Worm (Caenorhabditis elegans): Measurements from ENCODE around the gene R05A10.4.

The R05A10.4 gene

ce11 chrIV:14158086-14158485 lies 14.2 kb upstream of the R05A10.4 start, which contains the start of gene R05A10.8:
Gene R05A10.8, minus strand, starts transcription at chrIV:14158186.
- no peak for TF ChIP-seq ref-1 (GFP tag; conservative IDR thresholded peaks at IDR 0.05)
- no peak for TF ChIP-seq T22C8.4 (GFP tag; IDR thresholded peaks at IDR 0.05)
- no peak for TF ChIP-seq tab-1 (GFP tag; IDR thresholded peaks at IDR 0.05)
- TF ChIP-seq cog-1 (tag; optimal IDR thresholded peaks at IDR 0.05), result no peak
- no peak for TF ChIP-seq flt-1 (GFP tag; IDR thresholded peaks at IDR 0.05)
- no peak for TF ChIP-seq klf-2 (GFP tag; conservative IDR thresholded peaks at IDR 0.05)
- no peak for TF ChIP-seq ztf-23 (GFP tag; IDR thresholded peaks at IDR 0.05)
- no peak for TF ChIP-seq ztf-29 (GFP tag; IDR thresholded peaks at IDR 0.05)
- no peak for TF ChIP-seq med-1 (GFP tag; optimal IDR thresholded peaks at IDR 0.05; ENCODE audit: insufficient read depth)

- TF ChIP-seq flt-1 (GFP tag; IDR thresholded peaks at IDR 0.05) (no peak), klf-2 (GFP tag; conservative IDR thresholded peaks at IDR 0.05) (no peak), ztf-29 (GFP tag; IDR thresholded peaks at IDR 0.05) (no peak), tab-1 (GFP tag; IDR thresholded peaks at IDR 0.05) (no peak), cog-1 (tag; optimal IDR thresholded peaks at IDR 0.05) (no peak), T22C8.4 (GFP tag; IDR thresholded peaks at IDR 0.05) (no peak), ref-1 (GFP tag; conservative IDR thresholded peaks at IDR 0.05) (no peak), ztf-23 (GFP tag; IDR thresholded peaks at IDR 0.05) (no peak), med-1 (GFP tag; optimal IDR thresholded peaks at IDR 0.05; ENCODE audit: insufficient read depth) (no peak)
These were observed 9.5 kb upstream of the R05A10.4 start, which contains the start of gene R05A10.7 for ce11 chrIV:14162772-14163171. Gene R05A10.7, minus strand, starts transcription at chrIV:14162872.

- TF ChIP-seq tab-1 (GFP tag; IDR thresholded peaks at IDR 0.05) (no peak), ztf-29 (GFP tag; IDR thresholded peaks at IDR 0.05) (no peak), T22C8.4 (GFP tag; IDR thresholded peaks at IDR 0.05) (no peak), med-1 (GFP tag; optimal IDR thresholded peaks at IDR 0.05; ENCODE audit: insufficient read depth) (no peak), ztf-23 (GFP tag; IDR thresholded peaks at IDR 0.05) (no peak), klf-2 (GFP tag; conservative IDR thresholded peaks at IDR 0.05) (no peak)
These were observed 8.2 kb upstream of the R05A10.4 start for ce11 chrIV:14164109-14164508.

ce11 chrIV:14165476-14165875 lies 6.8 kb upstream of the R05A10.4 start, which contains the start of gene R05A10.6:
Gene R05A10.6, plus strand, starts transcription at chrIV:14165776.
- no peak for TF ChIP-seq flt-1 (GFP tag; IDR thresholded peaks at IDR 0.05)
- no peak for TF ChIP-seq T22C8.4 (GFP tag; IDR thresholded peaks at IDR 0.05)
- TF ChIP-seq ztf-23 (GFP tag; IDR thresholded peaks at IDR 0.05), result no peak
- no peak for TF ChIP-seq med-1 (GFP tag; optimal IDR thresholded peaks at IDR 0.05; ENCODE audit: insufficient read depth)
- TF ChIP-seq tab-1 (GFP tag; IDR thresholded peaks at IDR 0.05), result no peak
- no peak for TF ChIP-seq ref-1 (GFP tag; conservative IDR thresholded peaks at IDR 0.05)
- TF ChIP-seq ztf-29 (GFP tag; IDR thresholded peaks at IDR 0.05), result no peak
- TF ChIP-seq cog-1 (tag; optimal IDR thresholded peaks at IDR 0.05), result no peak
- TF ChIP-seq klf-2 (GFP tag; conservative IDR thresholded peaks at IDR 0.05), result no peak

ce11 chrIV:14176373-14176772 lies 4.1 kb downstream of the R05A10.4 start, which contains the start of gene R05A10.3:
Gene R05A10.3, minus strand, starts transcription at chrIV:14176473.
- TF ChIP-seq ref-1 (GFP tag; conservative IDR thresholded peaks at IDR 0.05), result no peak
- no peak for TF ChIP-seq ztf-29 (GFP tag; IDR thresholded peaks at IDR 0.05)

ce11 chrIV:14177058-14177457 lies 4.8 kb downstream of the R05A10.4 start, which contains the start of gene R05A10.2:
Gene R05A10.2, plus strand, starts transcription at chrIV:14177271.
- TF ChIP-seq med-1 (GFP tag; optimal IDR thresholded peaks at IDR 0.05; ENCODE audit: insufficient read depth) (no peak), cog-1 (tag; optimal IDR thresholded peaks at IDR 0.05) (no peak), ztf-29 (GFP tag; IDR thresholded peaks at IDR 0.05) (no peak), ref-1 (GFP tag; conservative IDR thresholded peaks at IDR 0.05) (no peak), T22C8.4 (GFP tag; IDR thresholded peaks at IDR 0.05) (no peak), tab-1 (GFP tag; IDR thresholded peaks at IDR 0.05) (no peak), ztf-23 (GFP tag; IDR thresholded peaks at IDR 0.05) (no peak), flt-1 (GFP tag; IDR thresholded peaks at IDR 0.05) (no peak), klf-2 (GFP tag; conservative IDR thresholded peaks at IDR 0.05) (no peak)

- TF ChIP-seq klf-2 (GFP tag; conservative IDR thresholded peaks at IDR 0.05), result no peak
- no peak for TF ChIP-seq med-1 (GFP tag; optimal IDR thresholded peaks at IDR 0.05; ENCODE audit: insufficient read depth)
- no peak for TF ChIP-seq ztf-29 (GFP tag; IDR thresholded peaks at IDR 0.05)
- TF ChIP-seq ref-1 (GFP tag; conservative IDR thresholded peaks at IDR 0.05), result no peak
- no peak for TF ChIP-seq tab-1 (GFP tag; IDR thresholded peaks at IDR 0.05)
- no peak for TF ChIP-seq T22C8.4 (GFP tag; IDR thresholded peaks at IDR 0.05)
- TF ChIP-seq cog-1 (tag; optimal IDR thresholded peaks at IDR 0.05), result no peak
- TF ChIP-seq flt-1 (GFP tag; IDR thresholded peaks at IDR 0.05), result no peak
These were observed 9.8 kb downstream of the R05A10.4 start, which contains the start of gene R05A10.1 for ce11 chrIV:14182077-14182476. Gene R05A10.1, plus strand, starts transcription at chrIV:14182377.

- no peak for TF ChIP-seq flt-1 (GFP tag; IDR thresholded peaks at IDR 0.05)
- no peak for TF ChIP-seq ref-1 (GFP tag; conservative IDR thresholded peaks at IDR 0.05)
- no peak for TF ChIP-seq klf-2 (GFP tag; conservative IDR thresholded peaks at IDR 0.05)
- no peak for TF ChIP-seq T22C8.4 (GFP tag; IDR thresholded peaks at IDR 0.05)
- no peak for TF ChIP-seq med-1 (GFP tag; optimal IDR thresholded peaks at IDR 0.05; ENCODE audit: insufficient read depth)
- TF ChIP-seq ztf-23 (GFP tag; IDR thresholded peaks at IDR 0.05), result no peak
- no peak for TF ChIP-seq ztf-29 (GFP tag; IDR thresholded peaks at IDR 0.05)
- TF ChIP-seq tab-1 (GFP tag; IDR thresholded peaks at IDR 0.05), result no peak
- no peak for TF ChIP-seq cog-1 (tag; optimal IDR thresholded peaks at IDR 0.05)
These were observed 14.0 kb downstream of the R05A10.4 start for ce11 chrIV:14186264-14186663.

- no peak for TF ChIP-seq tab-1 (GFP tag; IDR thresholded peaks at IDR 0.05)
- TF ChIP-seq ztf-29 (GFP tag; IDR thresholded peaks at IDR 0.05), result no peak
- TF ChIP-seq T22C8.4 (GFP tag; IDR thresholded peaks at IDR 0.05), result no peak
- no peak for TF ChIP-seq cog-1 (tag; optimal IDR thresholded peaks at IDR 0.05)
- TF ChIP-seq klf-2 (GFP tag; conservative IDR thresholded peaks at IDR 0.05), result no peak
- TF ChIP-seq flt-1 (GFP tag; IDR thresholded peaks at IDR 0.05), result no peak
- TF ChIP-seq ztf-23 (GFP tag; IDR thresholded peaks at IDR 0.05), result no peak
- TF ChIP-seq med-1 (GFP tag; optimal IDR thresholded peaks at IDR 0.05; ENCODE audit: insufficient read depth), result no peak
- TF ChIP-seq ref-1 (GFP tag; conservative IDR thresholded peaks at IDR 0.05), result no peak
These were observed 19.6 kb downstream of the R05A10.4 start, which contains the start of gene K01G12.22 for ce11 chrIV:14191919-14192318. Gene K01G12.22, plus strand, starts transcription at chrIV:14192219.

ce11 chrIV:14193196-14193595 lies 20.9 kb downstream of the R05A10.4 start, which contains the start of gene K01G12.3:
Gene K01G12.3, plus strand, starts transcription at chrIV:14193496.
- TF ChIP-seq ztf-23 (GFP tag; IDR thresholded peaks at IDR 0.05) (no peak), cog-1 (tag; optimal IDR thresholded peaks at IDR 0.05) (no peak), T22C8.4 (GFP tag; IDR thresholded peaks at IDR 0.05) (no peak), flt-1 (GFP tag; IDR thresholded peaks at IDR 0.05) (no peak), klf-2 (GFP tag; conservative IDR thresholded peaks at IDR 0.05) (no peak), ztf-29 (GFP tag; IDR thresholded peaks at IDR 0.05) (no peak), tab-1 (GFP tag; IDR thresholded peaks at IDR 0.05) (no peak), ref-1 (GFP tag; conservative IDR thresholded peaks at IDR 0.05) (no peak), med-1 (GFP tag; optimal IDR thresholded peaks at IDR 0.05; ENCODE audit: insufficient read depth) (no peak)
